Fruit fly (Drosophila melanogaster) whole organism, embryonic: Measurements from ENCODE around the gene brat.

ENCODE experiments used
- B-H2 ChIP-seq: fragments of 200-800 bp; sonication (Bioruptor generic); optimal IDR thresholded peaks from 2 replicates; lab custom pipeline; 2018; ENCODE audit warnings: missing biosample characterization, mild to moderate bottlenecking, missing genetic modification characterization
- Blimp-1 ChIP-seq: fragments of 200-800 bp; sonication (Bioruptor generic); optimal IDR thresholded peaks from 3 replicates; lab custom pipeline; 2018; ENCODE audit warnings: missing biosample characterization, missing genetic modification characterization, mild to moderate bottlenecking, moderate library complexity, missing genetic modification reagents
- Bteb2 ChIP-seq: fragments of 200-800 bp; sonication (Bioruptor generic); optimal IDR thresholded peaks from 2 replicates; lab custom pipeline; 2016; ENCODE audit warnings: missing biosample characterization, missing genetic modification characterization
- CG12659 ChIP-seq: fragments of 200-800 bp; sonication (Bioruptor generic); optimal IDR thresholded peaks from 3 replicates; lab custom pipeline; 2017; ENCODE audit warnings: mild to moderate bottlenecking, missing biosample characterization, missing genetic modification reagents, missing genetic modification characterization
- CG15011 ChIP-seq: fragments of 200-800 bp; sonication (Bioruptor generic); optimal IDR thresholded peaks from 3 replicates; lab custom pipeline; 2018; ENCODE audit warnings: missing biosample characterization, mild to moderate bottlenecking, missing genetic modification characterization
- CG15601 ChIP-seq: fragments of 200-800 bp; sonication (Bioruptor generic); optimal IDR thresholded peaks from 3 replicates; lab custom pipeline; 2019; ENCODE audit warnings: missing biosample characterization, mild to moderate bottlenecking, missing genetic modification characterization, moderate library complexity
- CG16863 ChIP-seq: fragments of 200-800 bp; sonication (Bioruptor generic); optimal IDR thresholded peaks from 3 replicates; lab custom pipeline; 2016; ENCODE audit warnings: missing biosample characterization, missing genetic modification characterization
- CG17359 ChIP-seq: fragments of 200-800 bp; sonication (Bioruptor generic); optimal IDR thresholded peaks from 3 replicates; lab custom pipeline; 2018; ENCODE audit warnings: missing biosample characterization, mild to moderate bottlenecking, missing genetic modification characterization, moderate library complexity
- CG17361 ChIP-seq: fragments of 200-800 bp; sonication (Bioruptor generic); IDR thresholded peaks from 3 replicates; pipeline ENCODE4 v1.3.6; 2022; ENCODE audit warnings: missing biosample characterization, missing genetic modification characterization
- CG18262 ChIP-seq: fragments of 200-800 bp; optimal IDR thresholded peaks from 3 replicates; lab custom pipeline; 2019; ENCODE audit warnings: missing biosample characterization, mild to moderate bottlenecking, missing genetic modification characterization, moderate library complexity
- CG2202 ChIP-seq: fragments of 200-800 bp; sonication (Bioruptor generic); optimal IDR thresholded peaks from 2 replicates; lab custom pipeline; 2018; ENCODE audit warnings: missing biosample characterization, mild to moderate bottlenecking, missing genetic modification characterization
- CG2712 ChIP-seq: fragments of 200-800 bp; optimal IDR thresholded peaks from 3 replicates; lab custom pipeline; 2019; ENCODE audit warnings: missing biosample characterization, mild to moderate bottlenecking, missing genetic modification characterization, moderate library complexity
- CG2875 ChIP-seq: fragments of 200-800 bp; sonication (Bioruptor generic); optimal IDR thresholded peaks from 2 replicates; lab custom pipeline; 2017; ENCODE audit warnings: missing biosample characterization, mild to moderate bottlenecking, missing genetic modification characterization, missing genetic modification reagents
- CG30020 ChIP-seq: fragments of 200-800 bp; optimal IDR thresholded peaks from 2 replicates; lab custom pipeline; 2019; ENCODE audit warnings: missing biosample characterization, mild to moderate bottlenecking, missing genetic modification characterization, moderate library complexity
- CG32532 ChIP-seq: fragments of 200-800 bp; sonication (Bioruptor generic); IDR thresholded peaks from 2 replicates; pipeline ENCODE4 v1.3.6; 2022; ENCODE audit warnings: missing biosample characterization, missing genetic modification characterization
- CG33557 ChIP-seq: fragments of 200-800 bp; sonication (Bioruptor generic); optimal IDR thresholded peaks from 2 replicates; lab custom pipeline; 2019; ENCODE audit warnings: missing biosample characterization, mild to moderate bottlenecking, missing genetic modification characterization, moderate library complexity
- CG3847 ChIP-seq: fragments of 200-800 bp; sonication (Bioruptor generic); IDR thresholded peaks from 2 replicates; pipeline ENCODE4 v1.3.6; 2022; ENCODE audit warnings: missing biosample characterization, missing genetic modification characterization
- CG5953 ChIP-seq: fragments of 200-800 bp; sonication (Bioruptor generic); IDR thresholded peaks from 2 replicates; pipeline ENCODE4 v1.3.6; 2022; ENCODE audit warnings: missing biosample characterization, missing genetic modification characterization
- CG7271 ChIP-seq: fragments of 200-800 bp; sonication (Bioruptor generic); optimal IDR thresholded peaks from 2 replicates; lab custom pipeline; 2018; ENCODE audit warnings: missing biosample characterization, mild to moderate bottlenecking, missing genetic modification characterization, moderate library complexity
- CG7839 ChIP-seq: fragments of 200-800 bp; sonication (Bioruptor generic); optimal IDR thresholded peaks from 3 replicates; lab custom pipeline; 2018; ENCODE audit warnings: missing biosample characterization, mild to moderate bottlenecking, missing genetic modification characterization, moderate library complexity
- CG9437 ChIP-seq: fragments of 200-800 bp; sonication (Bioruptor generic); optimal IDR thresholded peaks from 2 replicates; lab custom pipeline; 2018; ENCODE audit warnings: missing biosample characterization, mild to moderate bottlenecking, missing genetic modification characterization
- CkIIα-i1 ChIP-seq: fragments of 200-800 bp; sonication (Bioruptor generic); IDR thresholded peaks from 2 replicates; pipeline ENCODE4 v1.3.6; 2022; ENCODE audit warnings: missing biosample characterization, missing genetic modification characterization
- D ChIP-seq, 2 experiments: fragments of 200-800 bp in 1 of 2; fragments of >200 bp in 1 of 2; sonication (Bioruptor generic) in 1 of 2; optimal IDR thresholded peaks; 2 replicates in 1 of 2; 3 replicates in 1 of 2; lab custom pipeline; 2017; ENCODE audit warnings: mild to moderate bottlenecking in 1 of 2, missing biosample characterization in 1 of 2, missing genetic modification characterization in 1 of 2, missing genetic modification reagents in 1 of 2
- Deaf1 ChIP-seq: fragments of 200-800 bp; optimal IDR thresholded peaks from 3 replicates; lab custom pipeline; 2019; ENCODE audit warnings: missing biosample characterization, mild to moderate bottlenecking, missing genetic modification characterization, moderate library complexity
- Gug ChIP-seq: fragments of 200-800 bp; sonication (Bioruptor generic); IDR thresholded peaks from 4 replicates; pipeline ENCODE4 v1.3.6; 2022; ENCODE audit warnings: missing biosample characterization, missing genetic modification characterization
- Kr ChIP-seq: fragments of 200-800 bp; sonication (Bioruptor generic); optimal IDR thresholded peaks from 2 replicates; lab custom pipeline; 2017; ENCODE audit warnings: missing biosample characterization, mild to moderate bottlenecking, missing genetic modification characterization
- Rx ChIP-seq: fragments of 200-800 bp; sonication (Bioruptor generic); IDR thresholded peaks from 2 replicates; pipeline ENCODE4 v1.3.6; 2022; ENCODE audit warnings: missing biosample characterization, missing genetic modification characterization
- Vsx1 ChIP-seq: fragments of 200-800 bp; sonication (Bioruptor generic); optimal IDR thresholded peaks from 2 replicates; lab custom pipeline; 2017; ENCODE audit warnings: missing biosample characterization, mild to moderate bottlenecking, missing genetic modification characterization, missing genetic modification reagents
- ac ChIP-seq: fragments of 200-800 bp; sonication (Bioruptor generic); optimal IDR thresholded peaks from 3 replicates; lab custom pipeline; 2017; ENCODE audit warnings: missing biosample characterization, mild to moderate bottlenecking, missing genetic modification characterization
- chinmo ChIP-seq: fragments of 200-800 bp; sonication (Bioruptor generic); IDR thresholded peaks from 4 replicates; pipeline ENCODE4 v1.3.6; 2022; ENCODE audit warnings: missing biosample characterization, missing genetic modification characterization; ENCODE audit not compliant: partially characterized antibody
- crol ChIP-seq: fragments of 200-800 bp; sonication (Bioruptor generic); IDR thresholded peaks from 2 replicates; pipeline ENCODE4 v1.3.6; 2022; ENCODE audit warnings: missing biosample characterization, missing genetic modification characterization
- crp ChIP-seq, 2 experiments: fragments of 200-800 bp; sonication (Bioruptor generic); optimal IDR thresholded peaks; 2 replicates in 1 of 2; 3 replicates in 1 of 2; lab custom pipeline; 2017; ENCODE audit warnings: missing biosample characterization in 2 of 2, missing genetic modification characterization in 2 of 2, mild to moderate bottlenecking in 1 of 2, moderate library complexity in 1 of 2
- fd3F ChIP-seq: fragments of 200-800 bp; sonication (Bioruptor generic); optimal IDR thresholded peaks from 2 replicates; lab custom pipeline; 2018; ENCODE audit warnings: missing biosample characterization, mild to moderate bottlenecking, missing genetic modification characterization, moderate library complexity
- fd64A ChIP-seq: fragments of 200-800 bp; sonication (Bioruptor generic); optimal IDR thresholded peaks from 3 replicates; lab custom pipeline; 2018; ENCODE audit warnings: missing biosample characterization, mild to moderate bottlenecking, missing genetic modification characterization
- fd96Cb ChIP-seq: fragments of 200-800 bp; sonication (Bioruptor generic); optimal IDR thresholded peaks from 2 replicates; lab custom pipeline; 2018; ENCODE audit warnings: missing biosample characterization, mild to moderate bottlenecking, missing genetic modification characterization, moderate library complexity
- grau ChIP-seq: fragments of 200-800 bp; optimal IDR thresholded peaks from 3 replicates; lab custom pipeline; 2019; ENCODE audit warnings: missing biosample characterization, mild to moderate bottlenecking, missing genetic modification characterization, moderate library complexity
- odd ChIP-seq: fragments of 200-800 bp; sonication (Bioruptor generic); optimal IDR thresholded peaks from 2 replicates; lab custom pipeline; 2017; ENCODE audit warnings: missing biosample characterization, mild to moderate bottlenecking, missing genetic modification characterization
- otp ChIP-seq: fragments of 200-800 bp; sonication (Bioruptor generic); IDR thresholded peaks from 3 replicates; pipeline ENCODE4, ENCODE4 v1.3.6; 2022; ENCODE audit warnings: missing biosample characterization, missing genetic modification characterization
- pb ChIP-seq: fragments of 200-800 bp; sonication (Bioruptor generic); optimal IDR thresholded peaks from 3 replicates; lab custom pipeline; 2016; ENCODE audit warnings: missing biosample characterization, missing genetic modification characterization
- pfk ChIP-seq: fragments of 200-800 bp; sonication (Bioruptor generic); optimal IDR thresholded peaks from 2 replicates; lab custom pipeline; 2018; ENCODE audit warnings: missing biosample characterization, mild to moderate bottlenecking, missing genetic modification characterization, moderate library complexity
- prd ChIP-seq, 3 experiments: fragments of >200 bp in 2 of 3; fragments of 200-800 bp in 1 of 3; sonication (Bioruptor generic) in 1 of 3; optimal IDR thresholded peaks in 2 of 3; IDR thresholded peaks in 1 of 3; 2 replicates in 2 of 3; 3 replicates in 1 of 3; pipeline versions ENCODE4 v1.3.6 to Lab custom; 2017 to 2022; ENCODE audit warnings: missing biosample characterization in 1 of 3, missing genetic modification characterization in 1 of 3
- twi ChIP-seq: fragments of 200-800 bp; optimal IDR thresholded peaks from 2 replicates; lab custom pipeline; 2019; ENCODE audit warnings: missing biosample characterization, mild to moderate bottlenecking, missing genetic modification characterization, moderate library complexity
- vvl ChIP-seq: fragments of 200-800 bp; sonication (Bioruptor generic); IDR thresholded peaks from 2 replicates; pipeline ENCODE4 v1.3.6; 2022; ENCODE audit warnings: missing biosample characterization, missing genetic modification characterization
- wek ChIP-seq: fragments of 200-800 bp; sonication (Bioruptor generic); optimal IDR thresholded peaks from 3 replicates; lab custom pipeline; 2018; ENCODE audit warnings: missing biosample characterization, mild to moderate bottlenecking, missing genetic modification characterization, moderate library complexity
- z ChIP-seq: fragments of 200-800 bp; sonication (Bioruptor generic); IDR thresholded peaks from 3 replicates; pipeline ENCODE4 v1.3.6; 2022; ENCODE audit warnings: missing biosample characterization, missing genetic modification characterization
- zf30C ChIP-seq: fragments of 200-800 bp; sonication (Bioruptor generic); optimal IDR thresholded peaks from 3 replicates; lab custom pipeline; 2018; ENCODE audit warnings: missing biosample characterization, mild to moderate bottlenecking, missing genetic modification characterization

Gene brat

DNA sequence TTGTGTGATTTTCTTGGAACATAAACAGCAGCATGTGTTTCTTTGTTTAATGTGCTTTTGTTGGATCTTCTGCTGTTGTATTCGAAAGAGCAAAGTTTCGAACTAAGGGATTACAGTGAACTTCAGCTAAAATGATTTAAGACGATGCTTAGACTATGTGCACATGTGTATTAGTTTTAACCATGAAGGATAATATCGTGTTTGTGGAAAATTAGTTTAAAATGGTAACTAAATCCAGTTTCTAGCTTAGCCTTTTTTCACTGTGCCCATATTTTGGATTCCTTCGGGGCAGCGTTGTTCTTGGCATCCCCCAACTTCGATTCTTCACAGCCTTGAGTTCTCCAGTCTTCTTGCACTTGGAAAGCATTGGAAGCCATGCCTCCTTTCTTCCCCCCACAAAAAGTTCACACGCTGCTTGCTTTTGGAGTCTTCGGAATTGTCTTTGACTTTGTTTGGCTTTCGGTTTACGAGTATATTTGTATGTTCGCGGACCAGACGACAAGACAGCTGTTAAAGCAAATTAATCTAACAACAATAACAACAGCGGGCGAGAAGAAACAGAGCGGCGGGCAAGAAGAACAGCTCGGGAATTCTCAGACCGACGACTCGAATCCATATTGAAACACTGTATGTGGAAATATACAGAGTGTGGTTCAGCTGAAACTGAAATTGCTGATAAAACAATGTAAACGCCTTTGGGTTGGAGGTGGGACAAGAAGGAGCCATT is 6.8 kb downstream of the brat start:
- TF ChIP-seq CG30020 (tag; lab: Kevin White, UChicago) (no peak), CG17361 (GFP tag; lab: Robert Waterston, UW) (0 out of 3 replicates have a peak, but pooled peaks have one; percentile 16), CG7839 (no peak), CG17359 (peak; percentile 29), CG12659 (GFP tag; lab: Kevin White, UChicago) (peak; percentile 44), vvl (peak; percentile 9; the same call in 1 of the 2 replicates), ac (GFP tag; lab: Kevin White, UChicago) (no peak), pfk (GFP tag; lab: Kevin White, UChicago) (peak; percentile 12), CG18262 (tag; lab: Kevin White, UChicago) (peak; percentile 33), twi (tag; lab: Kevin White, UChicago) (peak; percentile 11), CG16863 (GFP tag; lab: Kevin White, UChicago) (no peak), z (0 out of 3 replicates have a peak, but pooled peaks have one; percentile 10), prd (optimal IDR thresholded peaks at IDR 0.05; lab: Kevin White, UChicago) (no peak), prd (GFP tag; IDR thresholded peaks at IDR 0.05; lab: Robert Waterston, UW) (peak; percentile 24; the same call in 1 of the 3 replicates), fd3F (GFP tag; lab: Kevin White, UChicago) (peak; percentile 7), Rx (GFP tag; lab: Robert Waterston, UW) (no peak), CG5953 (GFP tag; lab: Robert Waterston, UW) (0 out of 2 replicates have a peak, but pooled peaks have one; percentile 28), CG15011 (GFP tag; lab: Kevin White, UChicago) (no peak), crp (GFP tag; optimal IDR thresholded peaks at IDR 0.05; lab: Kevin White, UChicago) (no peak), crol (GFP tag; lab: Robert Waterston, UW) (peak; percentile 45), CG2875 (GFP tag; lab: Kevin White, UChicago) (peak; percentile 12), chinmo (GFP tag; lab: Robert Waterston, UW) (0 out of 4 replicates have a peak, but pooled peaks have one; percentile 57), Bteb2 (GFP tag; lab: Kevin White, UChicago) (peak; percentile 21), B-H2 (GFP tag; lab: Kevin White, UChicago) (peak; percentile 1), fd96Cb (tag; lab: Kevin White, UChicago) (peak; percentile 14), D (optimal IDR thresholded peaks at IDR 0.05; lab: Kevin White, UChicago) (no peak), D (GFP tag; optimal IDR thresholded peaks at IDR 0.05; lab: Kevin White, UChicago) (no peak), odd (GFP tag; lab: Kevin White, UChicago) (peak; percentile 21), CG2712 (tag; lab: Kevin White, UChicago) (peak; percentile 16), CG15601 (peak; percentile 34), CG7271 (tag; lab: Kevin White, UChicago) (peak; percentile 20), wek (peak; percentile 11), fd64A (GFP tag; lab: Kevin White, UChicago) (peak; percentile 10), otp (GFP tag; lab: Robert Waterston, UW) (0 out of 3 replicates have a peak, but pooled peaks have one; percentile 32), CG2202 (peak; percentile 5), CG33557 (GFP tag; lab: Kevin White, UChicago) (peak; percentile 11), grau (tag; lab: Kevin White, UChicago) (peak; percentile 48), Gug (0 out of 4 replicates have a peak, but pooled peaks have one; percentile 12), CG9437 (GFP tag; lab: Kevin White, UChicago) (no peak), Kr (GFP tag; lab: Kevin White, UChicago) (peak; percentile 11), Deaf1 (tag; lab: Kevin White, UChicago) (peak; percentile 49), Blimp-1 (GFP tag; lab: Kevin White, UChicago) (peak; percentile 29), pb (GFP tag; lab: Kevin White, UChicago) (no peak), CkIIα-i1 (no peak), CG3847 (no peak), Vsx1 (peak; percentile 8), CG32532 (peak; percentile 20; the same call in 1 of the 2 replicates), zf30C (GFP tag; lab: Kevin White, UChicago) (no peak)
